Worm (Caenorhabditis elegans) whole organism, L4 larva: Measurements from ENCODE around the gene hpo-30.

ENCODE experiments used
- D1046.2 ChIP-seq: fragments of 200-800 bp; sonication (Bioruptor generic); IDR thresholded peaks from 2 replicates; pipeline ENCODE4 v1.3.6; 2022; ENCODE audit warnings: missing genetic modification characterization, missing compliant biosample characterization
- F10B5.3 ChIP-seq: sonication (generic microtip); optimal IDR thresholded peaks from 2 replicates; lab custom pipeline; 2016; ENCODE audit warnings: mild to moderate bottlenecking, missing genetic modification characterization, missing compliant biosample characterization
- F26F4.8 ChIP-seq: fragments of 200-800 bp; sonication (Bioruptor generic); conservative IDR thresholded peaks from 2 replicates; pipeline ENCODE4 v1.3.6; 2022; ENCODE audit warnings: missing genetic modification characterization, missing compliant biosample characterization
- T26A8.4 ChIP-seq: fragments of 200-800 bp; sonication (Bioruptor generic); IDR thresholded peaks from 2 replicates; pipeline ENCODE4 v1.3.6; 2022; ENCODE audit warnings: missing genetic modification characterization, missing compliant biosample characterization
- Y5F2A.4 ChIP-seq: fragments of 200-800 bp; sonication (Bioruptor generic); optimal IDR thresholded peaks from 2 replicates; lab custom pipeline; 2018; ENCODE audit warnings: mild to moderate bottlenecking, missing genetic modification characterization, missing compliant biosample characterization
- Y75B8A.6 ChIP-seq: fragments of 200-800 bp; sonication (Bioruptor generic); IDR thresholded peaks from 2 replicates; pipeline ENCODE4 v1.3.6; 2022; ENCODE audit warnings: missing genetic modification reagents, missing genetic modification characterization, missing compliant biosample characterization
- ZK337.2 ChIP-seq: fragments of 200-800 bp; sonication (Bioruptor generic); IDR thresholded peaks from 2 replicates; pipeline ENCODE4 v1.3.6; 2022; ENCODE audit warnings: missing genetic modification reagents, missing genetic modification characterization, missing compliant biosample characterization
- ZK546.5 ChIP-seq, 2 experiments: sonication (generic microtip); optimal IDR thresholded peaks; 2 replicates each; lab custom pipeline; 2017; ENCODE audit warnings: missing biosample characterization in 2 of 2, missing genetic modification characterization in 2 of 2
- aha-1 ChIP-seq: fragments of 150-350 bp; peaks from one replicate; lab custom pipeline; 2014; ENCODE audit warnings: missing biosample characterization, missing genetic modification characterization
- arid-1 ChIP-seq: fragments of 200-800 bp; sonication (Bioruptor generic); conservative IDR thresholded peaks from 2 replicates; pipeline ENCODE4 v1.3.6; 2022; ENCODE audit warnings: missing genetic modification reagents, missing genetic modification characterization, missing compliant biosample characterization
- ceh-20 ChIP-seq: fragments of 200-800 bp; sonication (Bioruptor generic); IDR thresholded peaks from 2 replicates; pipeline ENCODE4 v1.3.6; 2022; ENCODE audit warnings: missing genetic modification reagents, missing genetic modification characterization, missing compliant biosample characterization
- ceh-32 ChIP-seq: sonication (generic microtip); optimal IDR thresholded peaks from 2 replicates; lab custom pipeline; 2016; ENCODE audit warnings: mild to moderate bottlenecking, missing genetic modification characterization, missing compliant biosample characterization; ENCODE audit not compliant: poor library complexity
- ceh-44 ChIP-seq: fragments of 200-800 bp; sonication (Bioruptor generic); IDR thresholded peaks from 2 replicates; pipeline ENCODE4 v1.3.6; 2022; ENCODE audit warnings: missing genetic modification reagents, missing genetic modification characterization, missing compliant biosample characterization
- ceh-62 ChIP-seq: sonication (generic microtip); optimal IDR thresholded peaks from 2 replicates; lab custom pipeline; 2017; ENCODE audit warnings: missing biosample characterization, missing genetic modification characterization
- ctbp-1 ChIP-seq: fragments of 200-800 bp; sonication (Bioruptor generic); IDR thresholded peaks from 2 replicates; pipeline ENCODE4 v1.3.6; 2022; ENCODE audit warnings: missing genetic modification reagents, missing genetic modification characterization, missing compliant biosample characterization
- daf-16 ChIP-seq, 3 experiments: sonication (generic microtip); optimal IDR thresholded peaks; 2 replicates each; lab custom pipeline; 2016 to 2017; ENCODE audit warnings: missing genetic modification characterization in 3 of 3, missing genetic modification reagents in 3 of 3, mild to moderate bottlenecking in 2 of 3, missing compliant biosample characterization in 2 of 3, missing biosample characterization in 1 of 3, moderate library complexity in 1 of 3
- dmd-9 ChIP-seq: fragments of 200-800 bp; sonication (Bioruptor generic); IDR thresholded peaks from 2 replicates; pipeline ENCODE4 v1.3.6; 2022; ENCODE audit warnings: missing genetic modification reagents, missing genetic modification characterization, missing compliant biosample characterization
- dpl-1 ChIP-seq: fragments of 150-350 bp; optimal IDR thresholded peaks from 2 replicates; lab custom pipeline; 2014; ENCODE audit warnings: missing biosample characterization, missing genetic modification reagents, missing genetic modification characterization
- egl-43 ChIP-seq: fragments of 200-800 bp; sonication (Bioruptor generic); IDR thresholded peaks from 2 replicates; pipeline ENCODE4 v1.3.6; 2022; ENCODE audit warnings: missing genetic modification reagents, missing genetic modification characterization, missing compliant biosample characterization
- hif-1 ChIP-seq, 2 experiments: sonication (generic microtip); optimal IDR thresholded peaks; 2 replicates each; lab custom pipeline; 2016 to 2017; ENCODE audit warnings: missing compliant biosample characterization in 2 of 2, missing genetic modification characterization in 2 of 2, missing genetic modification reagents in 2 of 2, missing genotype in 2 of 2, mild to moderate bottlenecking in 1 of 2
- hlh-30 ChIP-seq: sonication (generic microtip); optimal IDR thresholded peaks from 2 replicates; lab custom pipeline; 2017; ENCODE audit warnings: antibody characterized with exemption, mild to moderate bottlenecking, missing genetic modification characterization, missing compliant biosample characterization; ENCODE audit not compliant: insufficient read depth
- hmg-1.1 ChIP-seq: fragments of 200-800 bp; sonication (Bioruptor generic); IDR thresholded peaks from 2 replicates; pipeline ENCODE4 v1.3.6; 2022; ENCODE audit warnings: missing genetic modification reagents, missing genetic modification characterization, missing compliant biosample characterization
- lim-7 ChIP-seq: fragments of 200-800 bp; sonication (Bioruptor generic); IDR thresholded peaks from 2 replicates; pipeline ENCODE4 v1.3.6; 2022; ENCODE audit warnings: missing genetic modification characterization, missing compliant biosample characterization
- lir-3 ChIP-seq: sonication (generic microtip); optimal IDR thresholded peaks from 2 replicates; lab custom pipeline; 2016; ENCODE audit warnings: mild to moderate bottlenecking, missing genetic modification characterization, missing compliant biosample characterization
- lsy-2 ChIP-seq, 2 experiments: fragments of 150-350 bp in 1 of 2; sonication (generic microtip) in 1 of 2; optimal IDR thresholded peaks; 2 replicates each; lab custom pipeline; 2014 to 2017; ENCODE audit warnings: missing biosample characterization in 2 of 2, missing genetic modification characterization in 2 of 2
- madf-9 ChIP-seq: fragments of 200-800 bp; sonication (Bioruptor generic); conservative IDR thresholded peaks from 2 replicates; pipeline ENCODE4 v1.3.6; 2022; ENCODE audit warnings: missing genetic modification reagents, missing genetic modification characterization, missing compliant biosample characterization
- mdl-1 ChIP-seq, 2 experiments: fragments of 150-350 bp in 1 of 2; sonication (generic microtip) in 1 of 2; optimal IDR thresholded peaks; 2 replicates each; lab custom pipeline; 2014 to 2017; ENCODE audit warnings: missing biosample characterization in 2 of 2, missing genetic modification characterization in 2 of 2
- mes-2 ChIP-seq: sonication (generic microtip); optimal IDR thresholded peaks from 2 replicates; lab custom pipeline; 2016; ENCODE audit warnings: missing genotype, mild to moderate bottlenecking, missing genetic modification characterization, missing compliant biosample characterization; ENCODE audit not compliant: poor library complexity, severe bottlenecking
- nhr-11 ChIP-seq: fragments of 150-350 bp; optimal IDR thresholded peaks from 2 replicates; lab custom pipeline; 2014; ENCODE audit warnings: missing biosample characterization, missing genetic modification characterization
- nhr-111 ChIP-seq: fragments of 200-800 bp; sonication (Bioruptor generic); optimal IDR thresholded peaks from 2 replicates; lab custom pipeline; 2018; ENCODE audit warnings: mild to moderate bottlenecking, missing genetic modification characterization, missing compliant biosample characterization
- nhr-41 ChIP-seq: fragments of 200-800 bp; sonication (Bioruptor generic); IDR thresholded peaks from 2 replicates; pipeline ENCODE4 v1.3.6; 2022; ENCODE audit warnings: missing genetic modification reagents, missing genetic modification characterization, missing compliant biosample characterization
- nhr-76 ChIP-seq: fragments of 150-350 bp; optimal IDR thresholded peaks from 2 replicates; lab custom pipeline; 2014; ENCODE audit warnings: missing biosample characterization, missing genetic modification characterization
- pha-4 ChIP-seq, 2 experiments: fragments of 150-350 bp in 1 of 2; fragments of 200-800 bp in 1 of 2; sonication (Bioruptor generic) in 1 of 2; IDR thresholded peaks in 1 of 2; optimal IDR thresholded peaks in 1 of 2; 2 replicates each; pipeline versions ENCODE4 v1.3.6 to Lab custom; 2014 to 2022; ENCODE audit warnings: missing genetic modification characterization in 2 of 2, missing genetic modification reagents in 2 of 2, missing biosample characterization in 1 of 2, missing compliant biosample characterization in 1 of 2
- saeg-2 ChIP-seq: fragments of 200-800 bp; sonication (Bioruptor generic); IDR thresholded peaks from 2 replicates; pipeline ENCODE4 v1.3.6; 2022; ENCODE audit warnings: missing genetic modification reagents, missing genetic modification characterization, missing compliant biosample characterization
- sdz-12 ChIP-seq: fragments of 200-800 bp; sonication (Bioruptor generic); optimal IDR thresholded peaks from 2 replicates; lab custom pipeline; 2018; ENCODE audit warnings: mild to moderate bottlenecking, missing genetic modification characterization, missing compliant biosample characterization
- set-16 ChIP-seq: fragments of 200-800 bp; sonication (Bioruptor generic); IDR thresholded peaks from 2 replicates; pipeline ENCODE4 v1.3.6; 2022; ENCODE audit warnings: missing genetic modification reagents, missing genetic modification characterization, missing compliant biosample characterization
- snpc-4 ChIP-seq: fragments of 150-350 bp; optimal IDR thresholded peaks from 2 replicates; lab custom pipeline; 2014; ENCODE audit warnings: missing biosample characterization, missing genetic modification characterization
- spr-3 ChIP-seq: fragments of 200-800 bp; sonication (Bioruptor generic); optimal IDR thresholded peaks from 2 replicates; lab custom pipeline; 2018; ENCODE audit warnings: mild to moderate bottlenecking, missing genetic modification characterization, missing compliant biosample characterization
- tag-97 ChIP-seq: fragments of 200-800 bp; sonication (Bioruptor generic); IDR thresholded peaks from 2 replicates; pipeline ENCODE4 v1.3.6; 2022; ENCODE audit warnings: missing genetic modification characterization, missing compliant biosample characterization
- unc-130 ChIP-seq: sonication (generic microtip); optimal IDR thresholded peaks from 2 replicates; lab custom pipeline; 2016; ENCODE audit warnings: missing genetic modification reagents, missing genetic modification characterization, missing compliant biosample characterization
- unc-39 ChIP-seq: sonication (generic microtip); optimal IDR thresholded peaks from 2 replicates; lab custom pipeline; 2017; ENCODE audit warnings: missing biosample characterization, missing genetic modification characterization
- zag-1 ChIP-seq: fragments of 150-350 bp; optimal IDR thresholded peaks from 2 replicates; lab custom pipeline; 2014; ENCODE audit warnings: missing biosample characterization, missing genetic modification characterization
- zip-11 ChIP-seq: fragments of 200-800 bp; sonication (Bioruptor generic); IDR thresholded peaks from 2 replicates; pipeline ENCODE4 v1.3.6; 2022; ENCODE audit warnings: missing genetic modification characterization, missing compliant biosample characterization

Gene hpo-30

ce11 chrV:12334387-12334786 lies 24.2 kb upstream of the hpo-30 start (continued):
- no peak for TF ChIP-seq snpc-4 (tag; lab: Kevin White, UChicago)
- no peak for TF ChIP-seq F10B5.3 (tag; lab: Kevin White, UChicago)
- no peak for TF ChIP-seq mes-2 (tag; lab: Kevin White, UChicago)
- no peak for TF ChIP-seq Y75B8A.6 (GFP tag; lab: Robert Waterston, UW)
- TF ChIP-seq madf-9 (GFP tag; lab: Robert Waterston, UW), result no peak
- no peak for TF ChIP-seq nhr-76 (tag; lab: Kevin White, UChicago)
- no peak for TF ChIP-seq aha-1 (tag; lab: Kevin White, UChicago)
- TF ChIP-seq zip-11 (GFP tag; lab: Robert Waterston, UW), result no peak
- TF ChIP-seq ceh-44 (GFP tag; lab: Robert Waterston, UW), result no peak
- no peak for TF ChIP-seq tag-97 (GFP tag; lab: Robert Waterston, UW)
- peak in 1 of 2 experiments; percentile 94 for TF ChIP-seq daf-16 (GFP tag; optimal IDR thresholded peaks at IDR 0.05; lab: Kevin White, UChicago)
- TF ChIP-seq daf-16 (tag; optimal IDR thresholded peaks at IDR 0.05; lab: Kevin White, UChicago), result no peak

- TF ChIP-seq ceh-44 (GFP tag; lab: Robert Waterston, UW), result peak; percentile 33; the same call in 1 of the 2 replicates
- TF ChIP-seq lir-3 (tag; lab: Kevin White, UChicago), result no peak
- peak; percentile 51; the same call in 1 of the 2 replicates for TF ChIP-seq arid-1 (GFP tag; lab: Robert Waterston, UW)
- no peak for TF ChIP-seq nhr-41 (GFP tag; lab: Robert Waterston, UW)
- TF ChIP-seq hmg-1.1, result peak; percentile 73
- peak in 1 of 2 experiments; percentile 40 for TF ChIP-seq lsy-2 (tag; optimal IDR thresholded peaks at IDR 0.05; lab: Kevin White, UChicago)
- no peak for TF ChIP-seq mdl-1 (tag; optimal IDR thresholded peaks at IDR 0.05; lab: Kevin White, UChicago)
- no peak for TF ChIP-seq zag-1 (tag; lab: Kevin White, UChicago)
- peak; percentile 44; the same call in 1 of the 2 replicates for TF ChIP-seq pha-4 (GFP tag; IDR thresholded peaks at IDR 0.05; lab: Robert Waterston, UW)
- TF ChIP-seq pha-4 (tag; optimal IDR thresholded peaks at IDR 0.05; lab: Kevin White, UChicago), result no peak
- 0 out of 2 replicates have a peak, but pooled peaks have one; percentile 56 for TF ChIP-seq dmd-9 (GFP tag; lab: Robert Waterston, UW)
- peak; percentile 68; the same call in 1 of the 2 replicates for TF ChIP-seq ctbp-1 (GFP tag; lab: Robert Waterston, UW)
- peak; percentile 42 for TF ChIP-seq hlh-30 (tag; lab: Kevin White, UChicago)
- no peak for TF ChIP-seq nhr-111 (GFP tag; lab: Kevin White, UChicago)
- peak; percentile 45 for TF ChIP-seq spr-3 (GFP tag; lab: Kevin White, UChicago)
- TF ChIP-seq Y5F2A.4, result no peak
- no peak for TF ChIP-seq ZK546.5 (tag; optimal IDR thresholded peaks at IDR 0.05; lab: Kevin White, UChicago)
- TF ChIP-seq dpl-1 (GFP tag; lab: Kevin White, UChicago), result peak; percentile 26
- 0 out of 2 replicates have a peak, but pooled peaks have one; percentile 13 for TF ChIP-seq F26F4.8 (GFP tag; lab: Robert Waterston, UW)
- peak; percentile 72 for TF ChIP-seq lim-7 (GFP tag; lab: Robert Waterston, UW)
- TF ChIP-seq unc-39, result no peak
- peak; percentile 3 for TF ChIP-seq F10B5.3 (tag; lab: Kevin White, UChicago)
- TF ChIP-seq ZK337.2 (GFP tag; lab: Robert Waterston, UW), result 0 out of 2 replicates have a peak, but pooled peaks have one; percentile 22
- TF ChIP-seq daf-16 (GFP tag; optimal IDR thresholded peaks at IDR 0.05; lab: Kevin White, UChicago), result peak in 1 of 2 experiments; percentile 18
- no peak for TF ChIP-seq daf-16 (tag; optimal IDR thresholded peaks at IDR 0.05; lab: Kevin White, UChicago)
- TF ChIP-seq sdz-12 (GFP tag; lab: Kevin White, UChicago), result peak; percentile 37
- TF ChIP-seq egl-43 (GFP tag; lab: Robert Waterston, UW), result no peak; the same call in 1 of the 2 replicates
- TF ChIP-seq saeg-2 (GFP tag; lab: Robert Waterston, UW), result no peak
- TF ChIP-seq D1046.2 (GFP tag; lab: Robert Waterston, UW), result 0 out of 2 replicates have a peak, but pooled peaks have one; percentile 5
- no peak for TF ChIP-seq tag-97 (GFP tag; lab: Robert Waterston, UW)
- TF ChIP-seq nhr-11 (tag; lab: Kevin White, UChicago), result peak; percentile 10
- TF ChIP-seq set-16, result no peak
- TF ChIP-seq T26A8.4 (GFP tag; lab: Robert Waterston, UW), result no peak
- peak; percentile 53 for TF ChIP-seq unc-130 (GFP tag; lab: Kevin White, UChicago)
- no peak for TF ChIP-seq ceh-62
- TF ChIP-seq aha-1 (tag; lab: Kevin White, UChicago), result no peak
- TF ChIP-seq ceh-20 (GFP tag; lab: Robert Waterston, UW), result 0 out of 2 replicates have a peak, but pooled peaks have one; percentile 17
- no peak for TF ChIP-seq ceh-32
- TF ChIP-seq hif-1 (tag; optimal IDR thresholded peaks at IDR 0.05; lab: Kevin White, UChicago), result peak in 1 of 2 experiments; percentile 24
- TF ChIP-seq, all 104 proteins: peak for 21
Observed at ce11 chrV:12331820-12332219, 21.7 kb upstream of the hpo-30 start.
